Worm (Caenorhabditis elegans) whole organism, L2 larva: ENCODE measurements around the gene tbb-1.

Experiments
- C34F6.9 ChIP-seq: fragments of 150-350 bp; optimal IDR thresholded peaks from 2 replicates; lab custom pipeline; 2014; ENCODE audit warnings: missing biosample characterization, missing genetic modification characterization
- F13H6.1 ChIP-seq: sonication (generic microtip); optimal IDR thresholded peaks from 2 replicates; lab custom pipeline; 2016; ENCODE audit warnings: missing genetic modification characterization, missing compliant biosample characterization
- R02D3.7 ChIP-seq: fragments of 150-350 bp; optimal IDR thresholded peaks from 2 replicates; lab custom pipeline; 2014; ENCODE audit warnings: missing biosample characterization, missing genetic modification characterization
- Y55F3AM.14 ChIP-seq: fragments of 200-800 bp; sonication (Bioruptor generic); optimal IDR thresholded peaks from 2 replicates; lab custom pipeline; 2018; ENCODE audit warnings: mild to moderate bottlenecking, missing genetic modification characterization, missing compliant biosample characterization
- ZK546.5 ChIP-seq: sonication (generic microtip); optimal IDR thresholded peaks from 2 replicates; lab custom pipeline; 2017; ENCODE audit warnings: missing biosample characterization, missing genetic modification characterization
- alr-1 ChIP-seq: fragments of 150-350 bp; optimal IDR thresholded peaks from 2 replicates; lab custom pipeline; 2014; ENCODE audit warnings: missing biosample characterization, missing genetic modification characterization
- aly-2 ChIP-seq: fragments of 150-350 bp; optimal IDR thresholded peaks from 2 replicates; lab custom pipeline; 2014; ENCODE audit warnings: missing biosample characterization, missing genetic modification characterization
- ama-1 ChIP-seq: fragments of 150-350 bp; optimal IDR thresholded peaks from 2 replicates; lab custom pipeline; 2018; ENCODE audit warnings: inconsistent platforms
- blmp-1 ChIP-seq: sonication (generic microtip); optimal IDR thresholded peaks from 2 replicates; lab custom pipeline; 2017; ENCODE audit warnings: missing genetic modification characterization, mild to moderate bottlenecking, missing compliant biosample characterization, antibody characterized with exemption, moderate library complexity; ENCODE audit not compliant: insufficient read depth
- ceh-16 ChIP-seq: fragments of 150-350 bp; optimal IDR thresholded peaks from 2 replicates; lab custom pipeline; 2014; ENCODE audit warnings: missing biosample characterization, missing genetic modification characterization
- ceh-82 ChIP-seq: fragments of 150-350 bp; optimal IDR thresholded peaks from 2 replicates; lab custom pipeline; 2014; ENCODE audit warnings: missing biosample characterization, missing genetic modification characterization
- crh-2 ChIP-seq: sonication (generic microtip); optimal IDR thresholded peaks from 2 replicates; lab custom pipeline; 2017; ENCODE audit warnings: missing biosample characterization, missing genetic modification characterization
- dmd-4 ChIP-seq: sonication (generic microtip); optimal IDR thresholded peaks from 2 replicates; lab custom pipeline; 2017; ENCODE audit warnings: missing biosample characterization, missing genetic modification characterization
- egl-27 ChIP-seq: sonication (generic microtip); optimal IDR thresholded peaks from 3 replicates; lab custom pipeline; 2017; ENCODE audit warnings: missing biosample characterization, missing genetic modification reagents, missing genetic modification characterization
- elt-1 ChIP-seq: fragments of 150-350 bp; optimal IDR thresholded peaks from 2 replicates; lab custom pipeline; 2014; ENCODE audit warnings: missing biosample characterization, missing genetic modification characterization
- elt-3 ChIP-seq: sonication (generic microtip); optimal IDR thresholded peaks from 2 replicates; lab custom pipeline; 2017; ENCODE audit warnings: missing biosample characterization, missing genetic modification characterization
- fos-1 ChIP-seq: fragments of 150-350 bp; optimal IDR thresholded peaks from 2 replicates; lab custom pipeline; 2014; ENCODE audit warnings: missing biosample characterization, missing genetic modification characterization
- gmeb-1 ChIP-seq: fragments of 150-350 bp; optimal IDR thresholded peaks from 2 replicates; lab custom pipeline; 2014; ENCODE audit warnings: missing biosample characterization, missing genetic modification characterization
- lin-11 ChIP-seq: fragments of 150-350 bp; sonication (generic microtip); optimal IDR thresholded peaks from 2 replicates; lab custom pipeline; 2014; ENCODE audit warnings: missing biosample characterization, missing genetic modification characterization, inconsistent platforms, mixed read lengths
- lin-13 ChIP-seq: fragments of 150-350 bp; optimal IDR thresholded peaks from 2 replicates; lab custom pipeline; 2014; ENCODE audit warnings: missing biosample characterization, missing genetic modification reagents, missing genetic modification characterization
- lin-39 ChIP-seq: fragments of 150-350 bp; optimal IDR thresholded peaks from 2 replicates; lab custom pipeline; 2014; ENCODE audit warnings: missing biosample characterization, missing genetic modification reagents, missing genetic modification characterization
- lsy-2 ChIP-seq, 2 experiments: fragments of 150-350 bp in 1 of 2; sonication (generic microtip) in 1 of 2; optimal IDR thresholded peaks; 2 replicates each; lab custom pipeline; 2014 to 2017; ENCODE audit warnings: missing biosample characterization in 2 of 2, missing genetic modification characterization in 2 of 2
- mab-5 ChIP-seq: fragments of 150-350 bp; optimal IDR thresholded peaks from 2 replicates; lab custom pipeline; 2014; ENCODE audit warnings: missing biosample characterization, missing genetic modification characterization
- mbf-1 ChIP-seq: sonication (generic microtip); optimal IDR thresholded peaks from 2 replicates; lab custom pipeline; 2017; ENCODE audit warnings: missing biosample characterization, missing genetic modification characterization
- mdl-1 ChIP-seq, 2 experiments: fragments of 150-350 bp in 1 of 2; sonication (generic microtip) in 1 of 2; optimal IDR thresholded peaks; 2 replicates each; lab custom pipeline; 2017; ENCODE audit warnings: missing biosample characterization in 2 of 2, missing genetic modification characterization in 2 of 2
- nhr-10 ChIP-seq: sonication (generic microtip); optimal IDR thresholded peaks from 2 replicates; lab custom pipeline; 2017; ENCODE audit warnings: missing biosample characterization, missing genetic modification characterization
- nhr-11 ChIP-seq: fragments of 150-350 bp; optimal IDR thresholded peaks from 2 replicates; lab custom pipeline; 2014; ENCODE audit warnings: missing biosample characterization, missing genetic modification characterization
- nhr-12 ChIP-seq: fragments of 150-350 bp; optimal IDR thresholded peaks from 2 replicates; lab custom pipeline; 2014; ENCODE audit warnings: missing biosample characterization, missing genetic modification characterization
- nhr-129 ChIP-seq: fragments of 150-350 bp; optimal IDR thresholded peaks from 2 replicates; lab custom pipeline; 2014; ENCODE audit warnings: missing biosample characterization, missing genetic modification characterization
- nhr-21 ChIP-seq: fragments of 150-350 bp; optimal IDR thresholded peaks from 2 replicates; lab custom pipeline; 2014; ENCODE audit warnings: missing biosample characterization, missing genetic modification characterization
- nhr-23 ChIP-seq: fragments of 150-350 bp; optimal IDR thresholded peaks from 2 replicates; lab custom pipeline; 2014; ENCODE audit warnings: missing biosample characterization, missing genetic modification reagents, missing genetic modification characterization
- nhr-237 ChIP-seq: fragments of 150-350 bp; optimal IDR thresholded peaks from 2 replicates; lab custom pipeline; 2014; ENCODE audit warnings: missing biosample characterization, missing genetic modification characterization
- nhr-25 ChIP-seq: fragments of 150-350 bp; sonication (generic microtip); optimal IDR thresholded peaks from 3 replicates; lab custom pipeline; 2014; ENCODE audit warnings: missing biosample characterization, missing genetic modification characterization
- nhr-6 ChIP-seq: fragments of 150-350 bp; optimal IDR thresholded peaks from 2 replicates; lab custom pipeline; 2014; ENCODE audit warnings: missing biosample characterization, missing genetic modification characterization
- nhr-77 ChIP-seq: fragments of 150-350 bp; optimal IDR thresholded peaks from 2 replicates; lab custom pipeline; 2014; ENCODE audit warnings: missing biosample characterization, missing genetic modification characterization
- peb-1 ChIP-seq: fragments of 150-350 bp; optimal IDR thresholded peaks from 2 replicates; lab custom pipeline; 2014; ENCODE audit warnings: missing biosample characterization, missing genetic modification characterization
- sem-4 ChIP-seq: fragments of 150-350 bp; optimal IDR thresholded peaks from 2 replicates; lab custom pipeline; 2014; ENCODE audit warnings: missing biosample characterization, missing genetic modification reagents, missing genetic modification characterization
- skn-1 ChIP-seq: sonication (generic microtip); optimal IDR thresholded peaks from 2 replicates; lab custom pipeline; 2017; ENCODE audit warnings: missing biosample characterization, missing genetic modification characterization
- sma-3 ChIP-seq: sonication (generic microtip); optimal IDR thresholded peaks from 2 replicates; lab custom pipeline; 2016; ENCODE audit warnings: missing genetic modification reagents, missing genetic modification characterization, missing compliant biosample characterization
- sma-9 ChIP-seq, 2 experiments: fragments of 150-350 bp in 1 of 2; sonication (generic microtip) in 1 of 2; optimal IDR thresholded peaks; 2 replicates each; lab custom pipeline; 2014 to 2016; ENCODE audit warnings: missing genetic modification characterization in 2 of 2, mild to moderate bottlenecking in 1 of 2, missing biosample characterization in 1 of 2, missing compliant biosample characterization in 1 of 2, missing genetic modification reagents in 1 of 2, moderate library complexity in 1 of 2
- snpc-4 ChIP-seq: fragments of 150-350 bp; optimal IDR thresholded peaks from 2 replicates; lab custom pipeline; 2014; ENCODE audit warnings: missing biosample characterization, missing genetic modification characterization
- unc-39 ChIP-seq: fragments of 150-350 bp; optimal IDR thresholded peaks from 2 replicates; lab custom pipeline; 2014; ENCODE audit warnings: missing biosample characterization, missing genetic modification characterization
- unc-55 ChIP-seq: fragments of 150-350 bp; sonication (generic microtip); optimal IDR thresholded peaks from 3 replicates; lab custom pipeline; 2014; ENCODE audit warnings: missing biosample characterization, missing genetic modification reagents, missing genetic modification characterization
- unc-62 ChIP-seq: fragments of 150-350 bp; optimal IDR thresholded peaks from 2 replicates; lab custom pipeline; 2014; ENCODE audit warnings: missing biosample characterization, missing genetic modification reagents, missing genetic modification characterization
- zag-1 ChIP-seq: fragments of 150-350 bp; optimal IDR thresholded peaks from 2 replicates; lab custom pipeline; 2014; ENCODE audit warnings: missing biosample characterization, missing genetic modification characterization
- ztf-1 ChIP-seq: fragments of 200-800 bp; sonication (Bioruptor generic); conservative IDR thresholded peaks from 2 replicates; pipeline ENCODE4 v1.3.6; 2022; ENCODE audit warnings: missing genetic modification characterization, missing compliant biosample characterization
- ztf-11 ChIP-seq: sonication (generic microtip); optimal IDR thresholded peaks from 2 replicates; lab custom pipeline; 2017; ENCODE audit warnings: missing biosample characterization, missing genetic modification characterization
- ztf-4 ChIP-seq: fragments of 150-350 bp; optimal IDR thresholded peaks from 2 replicates; lab custom pipeline; 2014; ENCODE audit warnings: missing biosample characterization, missing genetic modification characterization

tbb-1 gene

ce11 chrIII:10742382-10742860 is at the start of gene tbb-1, which contains the start of gene rib-2:
Gene tbb-1, minus strand, starts transcription at chrIII:10742432.
Gene rib-2, plus strand, starts transcription at chrIII:10742810.
- TF ChIP-seq nhr-77 (tag; lab: Kevin White, UChicago) (no peak), mab-5 (tag; lab: Kevin White, UChicago) (no peak), nhr-11 (tag; lab: Kevin White, UChicago) (no peak), nhr-12 (no peak), dmd-4 (tag; lab: Kevin White, UChicago) (no peak), ceh-16 (tag; lab: Kevin White, UChicago) (no peak), Y55F3AM.14 (GFP tag; lab: Kevin White, UChicago) (no peak), nhr-21 (peak; percentile 48), snpc-4 (tag; lab: Kevin White, UChicago) (peak; percentile 20), nhr-237 (no peak), nhr-23 (no peak), ceh-82 (tag; lab: Kevin White, UChicago) (no peak), ztf-11 (no peak), ama-1 (lab: Kevin White, UChicago) (peak; percentile 76), mdl-1 (tag; optimal IDR thresholded peaks at IDR 0.05; lab: Kevin White, UChicago) (peak in 1 of 2 experiments; percentile 72), lin-11 (peak; percentile 43), nhr-129 (tag; lab: Kevin White, UChicago) (peak; percentile 59), aly-2 (no peak), lsy-2 (tag; optimal IDR thresholded peaks at IDR 0.05; lab: Kevin White, UChicago) (peak in 1 of 2 experiments; percentile 82), nhr-10 (tag; lab: Kevin White, UChicago) (no peak), gmeb-1 (tag; lab: Kevin White, UChicago) (peak; percentile 82), skn-1 (peak; percentile 54), lin-39 (tag; lab: Kevin White, UChicago) (no peak), elt-1 (tag; lab: Kevin White, UChicago) (no peak), unc-55 (GFP tag; lab: Kevin White, UChicago) (peak; percentile 83), nhr-6 (tag; lab: Kevin White, UChicago) (no peak), ZK546.5 (tag; lab: Kevin White, UChicago) (no peak), alr-1 (tag; lab: Kevin White, UChicago) (no peak), F13H6.1 (tag; lab: Kevin White, UChicago) (peak; percentile 79), sem-4 (tag; lab: Kevin White, UChicago) (peak; percentile 54), egl-27 (peak; percentile 17), sma-9 (GFP tag; optimal IDR thresholded peaks at IDR 0.05; lab: Kevin White, UChicago) (peak; percentile 65), sma-9 (tag; optimal IDR thresholded peaks at IDR 0.05; lab: Kevin White, UChicago) (no peak), zag-1 (tag; lab: Kevin White, UChicago) (peak; percentile 34), fos-1 (tag; lab: Kevin White, UChicago) (peak; percentile 100), mbf-1 (tag; lab: Kevin White, UChicago) (no peak), ztf-4 (tag; lab: Kevin White, UChicago) (no peak), elt-3 (tag; lab: Kevin White, UChicago) (no peak), nhr-25 (peak; percentile 66), crh-2 (peak; percentile 97), unc-39 (tag; lab: Kevin White, UChicago) (no peak), sma-3 (GFP tag; lab: Kevin White, UChicago) (peak; percentile 90), C34F6.9 (tag; lab: Kevin White, UChicago) (peak; percentile 90), ztf-1 (no peak), peb-1 (tag; lab: Kevin White, UChicago) (no peak), lin-13 (GFP tag; lab: Kevin White, UChicago) (peak; percentile 80), blmp-1 (tag; lab: Kevin White, UChicago) (peak; percentile 45), unc-62 (GFP tag; lab: Kevin White, UChicago) (no peak), R02D3.7 (tag; lab: Kevin White, UChicago) (no peak)
